Fruit fly (Drosophila melanogaster): Measurements from ENCODE around the gene CG15533.
A peak's percentile ranks its signal among the peaks of the same experiment; 100 is the strongest.

Gene CG15533

dm6 chr3R:30388215-30388871 is 40.3 kb upstream of the CG15533 start (continued):
- no peak for TF ChIP-seq vnd (GFP tag; IDR thresholded peaks at IDR 0.05; ENCODE audit: partially characterized antibody)
- TF ChIP-seq ap (GFP tag; IDR thresholded peaks at IDR 0.05): peak; percentile 67; the same call in 1 of the 2 replicates
- peak; percentile 95 for TF ChIP-seq CG9876 (GFP tag; optimal IDR thresholded peaks at IDR 0.05)
- TF ChIP-seq Doc2 (GFP tag; IDR thresholded peaks at IDR 0.05): peak; percentile 63; the same call in 1 of the 2 replicates
- TF ChIP-seq scrt (GFP tag; optimal IDR thresholded peaks at IDR 0.05): peak; percentile 88
- TF ChIP-seq toy (GFP tag; IDR thresholded peaks at IDR 0.05): peak; percentile 74; the same call in 1 of the 2 replicates
- peak; percentile 98 for TF ChIP-seq CG16815 (GFP tag; optimal IDR thresholded peaks at IDR 0.05)
- TF ChIP-seq Doc3 (GFP tag; IDR thresholded peaks at IDR 0.05; ENCODE audit: partially characterized antibody): no peak
- peak; percentile 33 for TF ChIP-seq stwl (tag; optimal IDR thresholded peaks at IDR 0.05)
- TF ChIP-seq rib (GFP tag; IDR thresholded peaks at IDR 0.05): peak; percentile 73
- TF ChIP-seq pnt (GFP tag; optimal IDR thresholded peaks at IDR 0.05): peak; percentile 98
- TF ChIP-seq Dad (GFP tag; optimal IDR thresholded peaks at IDR 0.05): peak; percentile 96
- TF ChIP-seq CG1603 (tag; optimal IDR thresholded peaks at IDR 0.05): peak; percentile 92
- peak; percentile 97 for TF ChIP-seq CG9437 (GFP tag; optimal IDR thresholded peaks at IDR 0.05)
- peak; percentile 93 for TF ChIP-seq twi (tag; optimal IDR thresholded peaks at IDR 0.05)
- TF ChIP-seq phol (tag; optimal IDR thresholded peaks at IDR 0.05): peak; percentile 92
- peak; percentile 76 for TF ChIP-seq oc (tag; optimal IDR thresholded peaks at IDR 0.05)
- peak; percentile 67 for TF ChIP-seq Nf-YA (GFP tag; IDR thresholded peaks at IDR 0.05)
- peak; percentile 96 for TF ChIP-seq gem (tag; optimal IDR thresholded peaks at IDR 0.05)
- TF ChIP-seq slou (GFP tag; optimal IDR thresholded peaks at IDR 0.05): peak; percentile 90
- peak; percentile 46 for TF ChIP-seq Elba2 (GFP tag; optimal IDR thresholded peaks at IDR 0.05)
- peak; percentile 76 for TF ChIP-seq grn (GFP tag; optimal IDR thresholded peaks at IDR 0.05)
- peak; percentile 83 for TF ChIP-seq CG7357 (GFP tag; IDR thresholded peaks at IDR 0.05)
- peak; percentile 91 for TF ChIP-seq vfl (GFP tag; optimal IDR thresholded peaks at IDR 0.05)
- peak; percentile 98 for TF ChIP-seq slp2 (GFP tag; optimal IDR thresholded peaks at IDR 0.05)
- TF ChIP-seq otp (GFP tag; IDR thresholded peaks at IDR 0.05): peak; percentile 73
- peak; percentile 83 for TF ChIP-seq Rx (GFP tag; IDR thresholded peaks at IDR 0.05)
- TF ChIP-seq lab (GFP tag; optimal IDR thresholded peaks at IDR 0.05): peak; percentile 94
- TF ChIP-seq Meics (GFP tag; optimal IDR thresholded peaks at IDR 0.05): peak; percentile 98
- peak; percentile 88 for TF ChIP-seq ac (GFP tag; optimal IDR thresholded peaks at IDR 0.05)
- peak; percentile 97 for TF ChIP-seq CG2120 (GFP tag; optimal IDR thresholded peaks at IDR 0.05)
- TF ChIP-seq nerfin-1 (tag; optimal IDR thresholded peaks at IDR 0.05): peak; percentile 85
- no peak for TF ChIP-seq CG6791 (GFP tag; IDR thresholded peaks at IDR 0.05; ENCODE audit: partially characterized antibody)
- TF ChIP-seq CG34422 (GFP tag; IDR thresholded peaks at IDR 0.05): peak; percentile 93
- TF ChIP-seq CG7372 (GFP tag; IDR thresholded peaks at IDR 0.05): peak; percentile 87
- peak; percentile 99 for TF ChIP-seq Atf-2 (GFP tag; optimal IDR thresholded peaks at IDR 0.05)
- TF ChIP-seq Xrp1 (GFP tag; IDR thresholded peaks at IDR 0.05): peak; percentile 90
- TF ChIP-seq kni (GFP tag; optimal IDR thresholded peaks at IDR 0.05): peak; percentile 95
- TF ChIP-seq Nf-YB (GFP tag; optimal IDR thresholded peaks at IDR 0.05): peak; percentile 85
- TF ChIP-seq Hr78 (GFP tag; optimal IDR thresholded peaks at IDR 0.05): peak in 1 of 2 experiments; percentile 92
- 0 out of 3 replicates have a peak, but pooled peaks have one; percentile 13 for TF ChIP-seq CG16813 (GFP tag; IDR thresholded peaks at IDR 0.05; ENCODE audit: partially characterized antibody)
- peak; percentile 88 for TF ChIP-seq Asciz (GFP tag; optimal IDR thresholded peaks at IDR 0.05)
- TF ChIP-seq Hey (tag; optimal IDR thresholded peaks at IDR 0.05): peak; percentile 81
- TF ChIP-seq CG11085 (GFP tag; IDR thresholded peaks at IDR 0.05): peak; percentile 84
- peak; percentile 60 for TF ChIP-seq sd (tag; optimal IDR thresholded peaks at IDR 0.05)
- TF ChIP-seq fu2 (GFP tag; optimal IDR thresholded peaks at IDR 0.05): peak; percentile 98
- peak; percentile 96 for TF ChIP-seq CG13624 (GFP tag; optimal IDR thresholded peaks at IDR 0.05)
- TF ChIP-seq Antp (GFP tag; optimal IDR thresholded peaks at IDR 0.05): peak; percentile 97
- no peak for TF ChIP-seq CG2129 (GFP tag; IDR thresholded peaks at IDR 0.05; ENCODE audit: partially characterized antibody)

Measured in whole organism, embryonic.